Worm (Caenorhabditis elegans): ENCODE data around the gene pept-2.

The pept-2 gene

DNA sequence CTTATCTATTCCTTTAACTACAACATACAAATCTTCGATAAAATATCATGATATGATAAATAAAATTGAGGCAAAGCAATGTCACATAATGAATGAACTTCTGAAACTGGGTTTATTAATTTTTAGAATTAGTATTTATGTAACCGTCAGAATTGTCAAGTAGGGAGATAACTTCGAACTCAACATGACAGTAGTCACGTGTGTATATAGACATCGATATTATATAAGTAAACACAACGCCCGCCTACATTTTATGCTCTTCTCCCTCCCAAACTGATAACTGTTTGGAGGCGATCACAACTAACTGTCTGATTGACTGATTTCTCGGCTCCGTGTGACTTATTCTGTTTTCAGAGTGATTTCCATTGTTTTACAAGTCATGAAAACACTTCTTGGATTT lies 29.1 kb upstream of the pept-2 start, which contains the start of gene ugt-54:
Gene ugt-54 (plus strand): TSS at position 355 of the 400 bp plus-strand sequence.
- TF ChIP-seq tlf-1 (GFP tag; optimal IDR thresholded peaks at IDR 0.05), result peak; percentile 12
- TF ChIP-seq nhr-80 (tag; optimal IDR thresholded peaks at IDR 0.05), result peak; percentile 81
- peak; percentile 10 for TF ChIP-seq tbp1 (GFP tag; optimal IDR thresholded peaks at IDR 0.05)
- TF ChIP-seq Y95B8A.8 (GFP tag; IDR thresholded peaks at IDR 0.05), result no peak

DNA sequence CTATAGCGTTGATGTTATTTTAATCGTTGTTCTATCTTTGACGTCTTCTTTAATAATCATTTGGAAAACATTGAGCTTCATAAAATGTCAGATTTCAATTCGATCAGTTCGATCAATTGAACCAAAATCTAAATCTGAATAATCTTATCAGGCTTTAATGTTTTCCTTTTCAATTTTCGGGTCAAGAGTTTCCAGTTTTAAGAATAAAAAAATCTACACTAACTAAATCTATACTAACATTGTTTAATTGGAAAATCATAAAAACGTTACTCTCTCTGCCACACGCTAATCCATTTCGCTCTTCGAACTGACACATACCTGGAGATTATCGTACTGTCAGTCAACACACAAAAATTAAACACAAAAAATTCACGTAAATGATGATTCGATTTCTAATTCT lies 26.2 kb upstream of the pept-2 start, which contains the start of gene T25B9.11:
Gene T25B9.11 (plus strand): TSS at position 301 of the 400 bp plus-strand sequence.
- TF ChIP-seq nhr-80 (tag; optimal IDR thresholded peaks at IDR 0.05) (peak; percentile 32), nfya-2 (GFP tag; IDR thresholded peaks at IDR 0.05) (no peak)

DNA sequence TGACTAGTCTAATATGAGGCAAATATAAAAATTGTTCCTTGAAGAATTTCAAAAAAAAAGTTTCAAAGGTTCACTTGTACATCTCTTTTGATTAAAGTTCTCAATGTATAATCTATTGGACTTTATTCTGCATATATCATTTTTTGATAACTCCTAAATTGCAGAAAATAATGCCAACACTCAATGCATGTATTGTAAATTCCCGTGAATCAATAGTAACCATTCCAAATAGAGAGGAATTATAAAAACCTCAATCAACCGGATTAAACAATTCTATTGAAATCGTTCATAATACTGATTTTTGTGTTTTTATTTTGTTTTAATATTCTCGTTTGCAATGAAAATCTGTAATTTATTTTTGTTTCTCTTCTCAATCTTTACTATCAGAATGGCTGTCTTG lies 25.4 kb upstream of the pept-2 start, which contains the start of gene T25B9.12:
Gene T25B9.12 (plus strand): TSS at position 301 of the 400 bp plus-strand sequence.
- no peak for TF ChIP-seq C17E4.6 (GFP tag; IDR thresholded peaks at IDR 0.05)
- no peak for TF ChIP-seq lin-35 (GFP tag; optimal IDR thresholded peaks at IDR 0.05)
- no peak for TF ChIP-seq snpc-4 (GFP tag; optimal IDR thresholded peaks at IDR 0.05)
- TF ChIP-seq snpc-4 (tag; optimal IDR thresholded peaks at IDR 0.05), result no peak
- no peak for TF ChIP-seq lsy-27 (tag; optimal IDR thresholded peaks at IDR 0.05; ENCODE audit: borderline replicate concordance, insufficient read depth)
- TF ChIP-seq efl-1 (GFP tag; optimal IDR thresholded peaks at IDR 0.05), result no peak
- no peak for TF ChIP-seq unc-130 (GFP tag; optimal IDR thresholded peaks at IDR 0.05)
- no peak for TF ChIP-seq B0336.3 (GFP tag; IDR thresholded peaks at IDR 0.05)
- TF ChIP-seq lag-1 (GFP tag; IDR thresholded peaks at IDR 0.05), result no peak
- no peak for TF ChIP-seq F57C9.4 (tag; optimal IDR thresholded peaks at IDR 0.05)

DNA sequence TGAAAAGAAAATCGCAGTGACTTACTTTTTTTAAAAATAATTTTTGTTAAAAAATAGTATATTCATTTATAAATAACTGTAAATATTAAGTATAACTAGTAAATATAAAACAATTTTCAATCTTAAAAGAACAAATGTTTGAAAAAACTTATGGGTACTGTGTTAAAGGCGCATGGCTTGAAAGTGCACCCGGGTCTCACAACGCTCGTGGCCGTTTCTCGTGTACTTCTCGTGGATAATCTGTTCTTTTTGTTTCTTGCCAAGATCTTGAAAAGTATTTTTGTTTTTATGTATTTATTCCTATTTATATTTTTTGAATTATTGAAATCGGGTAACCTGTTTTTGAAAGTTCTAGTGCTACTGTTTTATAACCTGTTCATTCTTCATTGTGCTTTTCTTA lies 24.4 kb upstream of the pept-2 start:
- TF ChIP-seq lin-35 (GFP tag; optimal IDR thresholded peaks at IDR 0.05), result no peak
- TF ChIP-seq F49E8.2 (tag; optimal IDR thresholded peaks at IDR 0.05; ENCODE audit: insufficient read depth), result peak; percentile 35
- no peak for TF ChIP-seq hmg-20 (GFP tag; IDR thresholded peaks at IDR 0.05)
- peak; percentile 66 for TF ChIP-seq snpc-4 (GFP tag; optimal IDR thresholded peaks at IDR 0.05)
- TF ChIP-seq snpc-4 (tag; optimal IDR thresholded peaks at IDR 0.05), result peak in 3 of 4 experiments; percentile 26 to 57 (median 35)
- peak; percentile 29; the same call in 1 of the 2 replicates for TF ChIP-seq ceh-91 (GFP tag; IDR thresholded peaks at IDR 0.05)
- TF ChIP-seq pbrm-1 (GFP tag; IDR thresholded peaks at IDR 0.05), result no peak
- peak; percentile 95 for TF ChIP-seq F33H1.4 (GFP tag; IDR thresholded peaks at IDR 0.05)
- TF ChIP-seq tbx-9 (tag; optimal IDR thresholded peaks at IDR 0.05; ENCODE audit: borderline replicate concordance), result no peak
- TF ChIP-seq mcd-1 (GFP tag; IDR thresholded peaks at IDR 0.05), result no peak
- TF ChIP-seq ekl-4 (GFP tag; IDR thresholded peaks at IDR 0.05), result no peak
- no peak for TF ChIP-seq nhr-80 (tag; optimal IDR thresholded peaks at IDR 0.05)
- peak; percentile 16 for TF ChIP-seq efl-1 (GFP tag; optimal IDR thresholded peaks at IDR 0.05)
- peak; percentile 89 for TF ChIP-seq lsl-1 (GFP tag; optimal IDR thresholded peaks at IDR 0.05)
- TF ChIP-seq mel-28 (tag; optimal IDR thresholded peaks at IDR 0.05; ENCODE audit: borderline replicate concordance), result no peak
- peak; percentile 10 for TF ChIP-seq him-1 (tag; optimal IDR thresholded peaks at IDR 0.05)
- peak; percentile 84 for TF ChIP-seq madf-8 (GFP tag; conservative IDR thresholded peaks at IDR 0.05)
- 0 out of 2 replicates have a peak, but pooled peaks have one; percentile 30 for TF ChIP-seq attf-6 (GFP tag; IDR thresholded peaks at IDR 0.05)
- TF ChIP-seq B0035.1 (tag; optimal IDR thresholded peaks at IDR 0.05), result no peak
- no peak for TF ChIP-seq akir-1 (GFP tag; optimal IDR thresholded peaks at IDR 0.05)
- TF ChIP-seq cebp-2 (GFP tag; IDR thresholded peaks at IDR 0.05), result no peak
- TF ChIP-seq Y53F4B.3 (GFP tag; IDR thresholded peaks at IDR 0.05), result no peak
- no peak for TF ChIP-seq sea-2 (GFP tag; IDR thresholded peaks at IDR 0.05)
- no peak for TF ChIP-seq egl-18 (GFP tag; IDR thresholded peaks at IDR 0.05)
- peak; percentile 41 for TF ChIP-seq unc-130 (GFP tag; optimal IDR thresholded peaks at IDR 0.05)
- TF ChIP-seq bed-1 (GFP tag; IDR thresholded peaks at IDR 0.05), result no peak
- TF ChIP-seq rcor-1 (GFP tag; IDR thresholded peaks at IDR 0.05), result peak; percentile 51; the same call in 1 of the 2 replicates
- no peak for TF ChIP-seq dpff-1 (tag; optimal IDR thresholded peaks at IDR 0.05)
- peak; percentile 37 for TF ChIP-seq F23B12.7 (tag; optimal IDR thresholded peaks at IDR 0.05; ENCODE audit: insufficient read depth)
- TF ChIP-seq ets-4 (GFP tag; optimal IDR thresholded peaks at IDR 0.05), result no peak
- no peak for TF ChIP-seq ceh-40 (GFP tag; IDR thresholded peaks at IDR 0.05)
- peak; percentile 57; the same call in 1 of the 2 replicates for TF ChIP-seq D2030.7 (GFP tag; IDR thresholded peaks at IDR 0.05)
- no peak for TF ChIP-seq mxl-1 (tag; optimal IDR thresholded peaks at IDR 0.05)
